Fruit fly (Drosophila melanogaster) whole organism, wandering third instar larva: ENCODE results near the gene CG32985.

Experiments
- Abd-B ChIP-seq: fragments of >200 bp; optimal IDR thresholded peaks from 2 replicates; lab custom pipeline; 2017; ENCODE audit warnings: missing biosample characterization, missing genetic modification characterization
- CG32264 ChIP-seq: fragments of 200-800 bp; sonication (Bioruptor generic); optimal IDR thresholded peaks from 2 replicates; lab custom pipeline; 2016; ENCODE audit warnings: missing biosample characterization, missing genetic modification characterization
- CG9705 ChIP-seq: fragments of 200-800 bp; sonication (Bioruptor generic); optimal IDR thresholded peaks from 2 replicates; lab custom pipeline; 2018; ENCODE audit warnings: missing biosample characterization, mild to moderate bottlenecking, missing genetic modification characterization
- CrebA ChIP-seq: fragments of 200-800 bp; sonication (Bioruptor generic); optimal IDR thresholded peaks from 2 replicates; lab custom pipeline; 2016; ENCODE audit warnings: missing biosample characterization, mild to moderate bottlenecking, missing genetic modification characterization, borderline replicate concordance
- Dfd ChIP-seq: fragments of >200 bp; optimal IDR thresholded peaks from 2 replicates; lab custom pipeline; 2017; ENCODE audit warnings: missing biosample characterization, missing genetic modification characterization
- Dif ChIP-seq: fragments of 200-275, 200-300 bp; sonication (Bioruptor generic); optimal IDR thresholded peaks from 2 replicates; lab custom pipeline; 2018; ENCODE audit warnings: missing biosample characterization, missing genetic modification characterization; ENCODE audit not compliant: partially characterized antibody
- GATAd ChIP-seq: sonication (Bioruptor generic); optimal IDR thresholded peaks from 2 replicates; lab custom pipeline; 2016; ENCODE audit warnings: missing biosample characterization, missing genetic modification characterization
- HLH106 ChIP-seq: fragments of 200-800 bp; optimal IDR thresholded peaks from 3 replicates; lab custom pipeline; 2019; ENCODE audit warnings: missing biosample characterization, mild to moderate bottlenecking, missing genetic modification characterization, moderate library complexity
- Hnf4 ChIP-seq: fragments of 200-800 bp; sonication (Bioruptor generic); optimal IDR thresholded peaks from 2 replicates; lab custom pipeline; 2016; ENCODE audit warnings: missing biosample characterization, mild to moderate bottlenecking, missing genetic modification characterization
- Hr78 ChIP-seq: fragments of >200 bp; optimal IDR thresholded peaks from 2 replicates; lab custom pipeline; 2017; ENCODE audit warnings: missing biosample characterization, missing genetic modification characterization
- Hr83 ChIP-seq: fragments of 200-300 bp; sonication (Bioruptor generic); optimal IDR thresholded peaks from 2 replicates; lab custom pipeline; 2016; ENCODE audit warnings: missing biosample characterization, mild to moderate bottlenecking, missing genetic modification characterization, moderate library complexity; ENCODE audit not compliant: poor library complexity, severe bottlenecking
- Mio ChIP-seq: sonication (Bioruptor generic); optimal IDR thresholded peaks from 2 replicates; lab custom pipeline; 2016; ENCODE audit warnings: missing biosample characterization, missing genetic modification characterization
- N ChIP-seq: fragments of >200 bp; optimal IDR thresholded peaks from 2 replicates; lab custom pipeline; 2018; ENCODE audit warnings: missing biosample characterization, missing external identifiers, missing genetic modification characterization
- OdsH ChIP-seq: fragments of 200-800 bp; sonication (Bioruptor generic); optimal IDR thresholded peaks from 2 replicates; lab custom pipeline; 2016; ENCODE audit warnings: missing biosample characterization, mild to moderate bottlenecking, missing genetic modification characterization
- Rel ChIP-seq, 2 experiments: fragments of 200-800 bp; sonication (Bioruptor generic) in 1 of 2; optimal IDR thresholded peaks; 2 replicates in 1 of 2; 3 replicates in 1 of 2; lab custom pipeline; 2016 to 2019; ENCODE audit warnings: mild to moderate bottlenecking in 2 of 2, missing biosample characterization in 2 of 2, missing genetic modification characterization in 2 of 2, moderate library complexity in 1 of 2
- Sp1 ChIP-seq: fragments of 200-800 bp; sonication (Bioruptor generic); optimal IDR thresholded peaks from 3 replicates; lab custom pipeline; 2019; ENCODE audit warnings: missing biosample characterization, mild to moderate bottlenecking, missing genetic modification characterization, moderate library complexity
- Vsx2 ChIP-seq: fragments of 200-300, 225-300 bp; sonication (Bioruptor generic); optimal IDR thresholded peaks from 2 replicates; lab custom pipeline; 2018; ENCODE audit warnings: missing biosample characterization, missing genetic modification characterization; ENCODE audit not compliant: partially characterized antibody
- br ChIP-seq: fragments of 200-800 bp; sonication (Bioruptor generic); optimal IDR thresholded peaks from 2 replicates; lab custom pipeline; 2016; ENCODE audit warnings: missing biosample characterization, missing genetic modification characterization
- brk ChIP-seq: fragments of 200-800 bp; sonication (Bioruptor generic); optimal IDR thresholded peaks from 2 replicates; lab custom pipeline; 2016; ENCODE audit warnings: missing biosample characterization, mild to moderate bottlenecking, missing genetic modification characterization
- dl ChIP-seq, 2 experiments: fragments of 175-275, 200-275 bp in 1 of 2; fragments of 200-275 bp in 1 of 2; sonication (Bioruptor generic); optimal IDR thresholded peaks; lab custom pipeline; 2018; ENCODE audit warnings: mild to moderate bottlenecking in 2 of 2, missing biosample characterization in 2 of 2, missing genetic modification characterization in 2 of 2, moderate library complexity in 2 of 2; ENCODE audit not compliant: partially characterized antibody in 2 of 2, insufficient read depth in 1 of 2
- dmrt93B ChIP-seq: fragments of 200-800 bp; sonication (Bioruptor generic); optimal IDR thresholded peaks from 2 replicates; lab custom pipeline; 2018; ENCODE audit warnings: missing biosample characterization, mild to moderate bottlenecking, missing genetic modification characterization
- dsf ChIP-seq: sonication (Bioruptor generic); optimal IDR thresholded peaks from 2 replicates; lab custom pipeline; 2016; ENCODE audit warnings: missing biosample characterization, missing genetic modification characterization, borderline replicate concordance
- ey ChIP-seq: fragments of 200-800 bp; sonication (Bioruptor generic); optimal IDR thresholded peaks from 2 replicates; lab custom pipeline; 2016; ENCODE audit warnings: missing biosample characterization, missing genetic modification characterization
- fru ChIP-seq: fragments of 200-800 bp; sonication (Bioruptor generic); optimal IDR thresholded peaks from 3 replicates; lab custom pipeline; 2016; ENCODE audit warnings: missing biosample characterization, mild to moderate bottlenecking, missing genetic modification characterization
- h ChIP-seq: fragments of 200-800 bp; sonication (Bioruptor generic); optimal IDR thresholded peaks from 3 replicates; lab custom pipeline; 2016; ENCODE audit warnings: missing biosample characterization, mild to moderate bottlenecking, missing genetic modification characterization
- jim ChIP-seq: fragments of 175-275, 200-325 bp; sonication (Bioruptor generic); optimal IDR thresholded peaks from 2 replicates; lab custom pipeline; 2016; ENCODE audit warnings: missing biosample characterization, mild to moderate bottlenecking, missing genetic modification characterization
- lola ChIP-seq: fragments of >200 bp; optimal IDR thresholded peaks from 2 replicates; lab custom pipeline; 2017; ENCODE audit warnings: missing biosample characterization, missing genetic modification characterization
- pan ChIP-seq: fragments of >200 bp; optimal IDR thresholded peaks from 2 replicates; lab custom pipeline; 2017
- psq ChIP-seq: fragments of 200-800 bp; sonication (Bioruptor generic); optimal IDR thresholded peaks from 3 replicates; lab custom pipeline; 2017; ENCODE audit warnings: missing biosample characterization, mild to moderate bottlenecking, missing genetic modification characterization, moderate library complexity
- rgr ChIP-seq: fragments of 200-800 bp; sonication (Bioruptor generic); optimal IDR thresholded peaks from 3 replicates; lab custom pipeline; 2016; ENCODE audit warnings: missing biosample characterization, mild to moderate bottlenecking, missing genetic modification characterization
- sage ChIP-seq: fragments of 200-800 bp; sonication (Bioruptor generic); optimal IDR thresholded peaks from 2 replicates; lab custom pipeline; 2016; ENCODE audit warnings: missing biosample characterization, mild to moderate bottlenecking, missing genetic modification characterization
- sv ChIP-seq: fragments of 200-800 bp; sonication (Bioruptor generic); optimal IDR thresholded peaks from 3 replicates; lab custom pipeline; 2016; ENCODE audit warnings: missing biosample characterization, missing genetic modification characterization
- tai ChIP-seq: sonication (Bioruptor generic); optimal IDR thresholded peaks from 2 replicates; lab custom pipeline; 2016; ENCODE audit warnings: missing biosample characterization, missing genetic modification characterization
- usp ChIP-seq: fragments of >200 bp; optimal IDR thresholded peaks from 2 replicates; lab custom pipeline; 2017; ENCODE audit warnings: missing biosample characterization, missing genetic modification characterization
- woc ChIP-seq: sonication (Bioruptor generic); optimal IDR thresholded peaks from 2 replicates; lab custom pipeline; 2016; ENCODE audit warnings: missing biosample characterization, mild to moderate bottlenecking, missing genetic modification characterization

The CG32985 gene

dm6 chr2L:8943110-8943509, 19.2 kb upstream of the CG32985 start, which contains the start of gene CG9515:
TSS of gene CG9515 (minus strand) at chr2L:8943257.
- TF ChIP-seq brk (GFP tag; lab: Kevin White, UChicago) (peak; percentile 61), Hnf4 (GFP tag; lab: Kevin White, UChicago) (peak; percentile 1), Rel (GFP tag; optimal IDR thresholded peaks at IDR 0.05; lab: Kevin White, UChicago) (no peak), Rel (tag; optimal IDR thresholded peaks at IDR 0.05; lab: Kevin White, UChicago) (peak; percentile 7), sage (GFP tag; lab: Kevin White, UChicago) (peak; percentile 15), Abd-B (GFP tag; lab: Kevin White, UChicago) (no peak)

dm6 chr2L:8946718-8947316, 15.5 kb upstream of the CG32985 start, which contains the start of gene CG46397:
TSS of gene CG46397 (plus strand) at chr2L:8947266.
- TF ChIP-seq Dif, result no peak
- no peak for TF ChIP-seq sage (GFP tag; lab: Kevin White, UChicago)
- TF ChIP-seq OdsH (GFP tag; lab: Kevin White, UChicago), result no peak
- TF ChIP-seq Hr78, result no peak
- TF ChIP-seq Sp1 (GFP tag; lab: Kevin White, UChicago), result no peak
- TF ChIP-seq Dfd (GFP tag; lab: Kevin White, UChicago), result no peak
- TF ChIP-seq CG9705 (GFP tag; lab: Kevin White, UChicago), result no peak
- no peak for TF ChIP-seq Hr83
- TF ChIP-seq jim, result no peak
- no peak for TF ChIP-seq N (GFP tag; lab: Kevin White, UChicago)
- no peak for TF ChIP-seq GATAd
- no peak for TF ChIP-seq Abd-B (GFP tag; lab: Kevin White, UChicago)
- no peak for TF ChIP-seq CG32264
- no peak for TF ChIP-seq CrebA (GFP tag; lab: Kevin White, UChicago)

- TF ChIP-seq OdsH (GFP tag; lab: Kevin White, UChicago) (no peak), CG9705 (GFP tag; lab: Kevin White, UChicago) (no peak), pan (lab: Kevin White, UChicago) (no peak), Abd-B (GFP tag; lab: Kevin White, UChicago) (no peak), lola (GFP tag; lab: Kevin White, UChicago) (no peak), dl (GFP tag; optimal IDR thresholded peaks at IDR 0.05; lab: Kevin White, UChicago; ENCODE audit: insufficient read depth in 1 of 2, partially characterized antibody in 2 of 2) (no peak), Hr83 (no peak), woc (no peak), N (GFP tag; lab: Kevin White, UChicago) (no peak), usp (GFP tag; lab: Kevin White, UChicago) (no peak), br (GFP tag; lab: Kevin White, UChicago) (no peak), Hr78 (no peak), ey (GFP tag; lab: Kevin White, UChicago) (no peak)
Observed at dm6 chr2L:8947989-8948388, 14.3 kb upstream of the CG32985 start.

dm6 chr2L:8948650-8949049, 13.7 kb upstream of the CG32985 start:
- TF ChIP-seq HLH106 (tag; lab: Kevin White, UChicago) (no peak), ey (GFP tag; lab: Kevin White, UChicago) (no peak), Hr78 (no peak)

dm6 chr2L:8949919-8950722, 12.2 kb upstream of the CG32985 start:
- no peak for TF ChIP-seq Hr78
- no peak for TF ChIP-seq Dfd (GFP tag; lab: Kevin White, UChicago)
- TF ChIP-seq N (GFP tag; lab: Kevin White, UChicago), result no peak
- peak; percentile 37 for TF ChIP-seq Hnf4 (GFP tag; lab: Kevin White, UChicago)
- no peak for TF ChIP-seq usp (GFP tag; lab: Kevin White, UChicago)
- peak; percentile 25 for TF ChIP-seq tai (GFP tag; lab: Kevin White, UChicago)
- peak; percentile 89 for TF ChIP-seq Vsx2 (GFP tag; lab: Kevin White, UChicago)
- no peak for TF ChIP-seq CG9705 (GFP tag; lab: Kevin White, UChicago)
- TF ChIP-seq dsf (GFP tag; lab: Kevin White, UChicago), result no peak
- TF ChIP-seq h (GFP tag; lab: Kevin White, UChicago), result peak; percentile 58
- TF ChIP-seq OdsH (GFP tag; lab: Kevin White, UChicago), result peak; percentile 56
- peak; percentile 74 for TF ChIP-seq woc
- TF ChIP-seq fru (GFP tag; lab: Kevin White, UChicago), result peak; percentile 95
- no peak for TF ChIP-seq sv (GFP tag; lab: Kevin White, UChicago)
- no peak for TF ChIP-seq GATAd
- peak; percentile 57 for TF ChIP-seq HLH106 (tag; lab: Kevin White, UChicago)
- no peak for TF ChIP-seq Mio (GFP tag; lab: Kevin White, UChicago)
- TF ChIP-seq psq, result peak; percentile 80
- peak; percentile 63 for TF ChIP-seq Sp1 (GFP tag; lab: Kevin White, UChicago)
- TF ChIP-seq CG32264, result no peak
- TF ChIP-seq Dif, result peak; percentile 59
- no peak for TF ChIP-seq jim
- TF ChIP-seq br (GFP tag; lab: Kevin White, UChicago), result peak; percentile 67
- TF ChIP-seq lola (GFP tag; lab: Kevin White, UChicago), result no peak
- TF ChIP-seq rgr (GFP tag; lab: Kevin White, UChicago), result peak; percentile 53
- TF ChIP-seq dmrt93B, result peak; percentile 48
- peak; percentile 12 for TF ChIP-seq brk (GFP tag; lab: Kevin White, UChicago)
